Fruit fly (Drosophila melanogaster): ENCODE results near the gene CG4069.

The CG4069 gene

DNA sequence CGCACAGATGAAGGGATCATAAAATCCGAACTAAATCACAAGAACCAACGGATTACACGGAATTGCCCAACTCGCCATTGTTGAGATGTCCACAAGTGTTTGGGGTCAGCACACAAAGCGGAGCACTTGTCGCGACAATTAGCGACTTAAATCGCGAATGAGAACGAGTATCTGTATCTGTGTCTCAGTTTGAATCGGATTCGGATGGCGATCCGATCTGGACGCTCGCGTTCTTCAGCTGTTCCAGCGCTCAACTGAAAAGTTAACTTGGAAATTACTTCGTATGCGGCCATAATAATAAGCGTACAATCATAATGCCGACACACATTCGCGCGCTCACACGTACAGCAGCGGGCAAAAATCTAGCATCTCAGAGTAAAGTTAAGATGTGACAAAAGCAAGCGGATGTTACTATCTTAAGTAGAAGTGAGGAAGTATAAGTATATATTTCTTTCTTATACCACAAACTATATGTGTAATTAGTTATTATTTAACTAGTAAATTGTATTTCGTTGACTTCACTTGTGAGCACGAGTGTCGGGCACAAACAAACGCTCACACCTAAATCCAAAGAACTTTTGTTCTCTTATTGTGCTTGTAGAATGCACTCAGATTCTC is 46.6 kb downstream of the CG4069 start, which contains the start of gene CG10660 (continued):
- peak; percentile 75 for TF ChIP-seq CG11456 (GFP tag; IDR thresholded peaks at IDR 0.05)
- peak; percentile 94 for TF ChIP-seq CG7839 (tag; optimal IDR thresholded peaks at IDR 0.05)
- TF ChIP-seq CG1602 (GFP tag; optimal IDR thresholded peaks at IDR 0.05): peak; percentile 86
- TF ChIP-seq Ssrp (tag; optimal IDR thresholded peaks at IDR 0.05): peak; percentile 85
- TF ChIP-seq CG4404 (GFP tag; IDR thresholded peaks at IDR 0.05): peak; percentile 40; the same call in 1 of the 2 replicates
- peak; percentile 69 for TF ChIP-seq gcm2 (GFP tag; optimal IDR thresholded peaks at IDR 0.05)
- peak; percentile 21 for TF ChIP-seq crc (GFP tag; optimal IDR thresholded peaks at IDR 0.05)
- TF ChIP-seq lab (GFP tag; optimal IDR thresholded peaks at IDR 0.05): peak; percentile 91
- TF ChIP-seq CG15011 (GFP tag; optimal IDR thresholded peaks at IDR 0.05): peak; percentile 79
- peak; percentile 65 for TF ChIP-seq CG31388 (GFP tag; optimal IDR thresholded peaks at IDR 0.05)
- peak; percentile 73 for TF ChIP-seq CG10431 (GFP tag; optimal IDR thresholded peaks at IDR 0.05)
- TF ChIP-seq kah (GFP tag; optimal IDR thresholded peaks at IDR 0.05): peak; percentile 66
- TF ChIP-seq trem (tag; optimal IDR thresholded peaks at IDR 0.05): peak; percentile 82
- TF ChIP-seq knrl (GFP tag; IDR thresholded peaks at IDR 0.05; ENCODE audit: partially characterized antibody): no peak
- no peak for TF ChIP-seq gt (GFP tag; IDR thresholded peaks at IDR 0.05)
- TF ChIP-seq Kr (GFP tag; optimal IDR thresholded peaks at IDR 0.05): no peak
- peak; percentile 91 for TF ChIP-seq Asciz (GFP tag; optimal IDR thresholded peaks at IDR 0.05)
- TF ChIP-seq Rx (GFP tag; IDR thresholded peaks at IDR 0.05): peak; percentile 82
- TF ChIP-seq ato (GFP tag; IDR thresholded peaks at IDR 0.05; ENCODE audit: partially characterized antibody): no peak
- TF ChIP-seq fd3F (GFP tag; optimal IDR thresholded peaks at IDR 0.05): peak; percentile 76
- TF ChIP-seq CG6765 (GFP tag; optimal IDR thresholded peaks at IDR 0.05): peak; percentile 36
- TF ChIP-seq CG14441 (GFP tag; IDR thresholded peaks at IDR 0.05): peak; percentile 82
- TF ChIP-seq H15 (GFP tag; IDR thresholded peaks at IDR 0.05): peak; percentile 84
- peak; percentile 22 for TF ChIP-seq CG34376 (GFP tag; optimal IDR thresholded peaks at IDR 0.05)
- TF ChIP-seq CG17186 (GFP tag; optimal IDR thresholded peaks at IDR 0.05): peak; percentile 49
- peak; percentile 85 for TF ChIP-seq org-1 (GFP tag; optimal IDR thresholded peaks at IDR 0.05)
- peak; percentile 87 for TF ChIP-seq sisA (GFP tag; IDR thresholded peaks at IDR 0.05)
- TF ChIP-seq CG1233 (GFP tag; optimal IDR thresholded peaks at IDR 0.05): peak; percentile 79
- TF ChIP-seq Blimp-1 (GFP tag; optimal IDR thresholded peaks at IDR 0.05): peak; percentile 90
- peak; percentile 54 for TF ChIP-seq Ravus (GFP tag; IDR thresholded peaks at IDR 0.05)
- peak; percentile 87 for TF ChIP-seq CG11695 (GFP tag; IDR thresholded peaks at IDR 0.05)
- peak; percentile 49 for TF ChIP-seq Camta (GFP tag; optimal IDR thresholded peaks at IDR 0.05)
- peak; percentile 53 for TF ChIP-seq CG12744 (GFP tag; optimal IDR thresholded peaks at IDR 0.05)
- TF ChIP-seq HLH3B (GFP tag; IDR thresholded peaks at IDR 0.05): peak; percentile 92
- peak; percentile 68 for TF ChIP-seq CG9932 (GFP tag; IDR thresholded peaks at IDR 0.05)
- TF ChIP-seq br (optimal IDR thresholded peaks at IDR 0.05): no peak
- peak; percentile 38 for TF ChIP-seq CHES-1-like (GFP tag; optimal IDR thresholded peaks at IDR 0.05)
- peak; percentile 50 for TF ChIP-seq CG10565 (GFP tag; optimal IDR thresholded peaks at IDR 0.05)
- 0 out of 2 replicates have a peak, but pooled peaks have one; percentile 18 for TF ChIP-seq CG43689 (GFP tag; IDR thresholded peaks at IDR 0.05)
- peak; percentile 69 for TF ChIP-seq Spps (tag; optimal IDR thresholded peaks at IDR 0.05)
- TF ChIP-seq CG7928 (GFP tag; optimal IDR thresholded peaks at IDR 0.05): peak; percentile 34
- peak; percentile 62 for TF ChIP-seq Jarid2 (GFP tag; optimal IDR thresholded peaks at IDR 0.05)
- peak; percentile 83 for TF ChIP-seq lmd (GFP tag; IDR thresholded peaks at IDR 0.05)
- TF ChIP-seq jumu (GFP tag; optimal IDR thresholded peaks at IDR 0.05): peak; percentile 42
- peak; percentile 32 for TF ChIP-seq CG30020 (tag; optimal IDR thresholded peaks at IDR 0.05)
- peak; percentile 95 for TF ChIP-seq ATbp (GFP tag; optimal IDR thresholded peaks at IDR 0.05)
- TF ChIP-seq CG17612 (GFP tag; IDR thresholded peaks at IDR 0.05): peak; percentile 64; the same call in 1 of the 2 replicates
- no peak for TF ChIP-seq hkb (optimal IDR thresholded peaks at IDR 0.05)
- peak; percentile 95 for TF ChIP-seq hkb (GFP tag; IDR thresholded peaks at IDR 0.05)
- TF ChIP-seq CG31224 (GFP tag; IDR thresholded peaks at IDR 0.05): peak; percentile 57
- no peak for TF ChIP-seq cad (GFP tag; optimal IDR thresholded peaks at IDR 0.05)
